Fruit fly (Drosophila melanogaster): ENCODE results near the gene meigo.

dm6 chr3R:21101453-21102214 is 36.4 kb upstream of the meigo start, which contains the start of the genes CG7044 and Tbc1d22:
- TF ChIP-seq esn (GFP tag; optimal IDR thresholded peaks at IDR 0.05) (peak; percentile 64), Gug (GFP tag; IDR thresholded peaks at IDR 0.05) (no peak)

Data from whole organism, prepupa.